Worm (Caenorhabditis elegans): ENCODE results near the gene dsh-2.

- TF ChIP-seq lsy-2 (tag; optimal IDR thresholded peaks at IDR 0.05) (no peak), ces-1 (GFP tag; optimal IDR thresholded peaks at IDR 0.05) (no peak), snpc-4 (tag; optimal IDR thresholded peaks at IDR 0.05) (no peak), nhr-12 (tag; optimal IDR thresholded peaks at IDR 0.05) (no peak), nhr-76 (tag; optimal IDR thresholded peaks at IDR 0.05) (no peak), mep-1 (tag; optimal IDR thresholded peaks at IDR 0.05) (no peak), nhr-237 (tag; optimal IDR thresholded peaks at IDR 0.05) (no peak), nhr-2 (tag; optimal IDR thresholded peaks at IDR 0.05) (no peak), unc-62 (GFP tag; optimal IDR thresholded peaks at IDR 0.05) (no peak), drap-1 (GFP tag; optimal IDR thresholded peaks at IDR 0.05) (no peak)
Measured at ce11 chrII:5071265-5071664, 9.7 kb downstream of the dsh-2 start, which contains the start of gene C27A2.7.

All from whole organism, mixed stage, embryonic.